Fruit fly (Drosophila melanogaster): ENCODE data around the gene Rox8.

Gene Rox8

DNA sequence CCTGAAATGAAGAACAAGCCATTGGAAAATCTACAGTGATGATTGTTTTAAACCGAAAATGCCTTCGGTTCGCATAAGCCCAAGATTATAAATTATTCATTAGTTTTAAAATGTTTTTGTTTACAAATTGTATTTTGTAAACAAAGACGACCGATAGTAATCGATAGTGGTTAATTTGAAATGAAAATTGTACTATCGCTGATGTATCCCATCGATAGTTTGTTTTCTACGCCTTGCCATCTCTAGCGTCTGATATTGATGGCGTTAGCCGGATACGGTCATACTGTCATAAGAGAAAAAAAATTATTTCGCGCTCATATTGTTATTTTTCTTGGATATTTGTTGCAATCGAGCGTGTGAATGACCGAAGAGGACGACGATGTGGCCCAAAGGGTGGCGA lies 10.0 kb upstream of the Rox8 start, which contains the start of gene SMC1 (continued):
- TF ChIP-seq Pdp1 (GFP tag; optimal IDR thresholded peaks at IDR 0.05) (peak in 1 of 2 experiments; percentile 23), CG16779 (GFP tag; IDR thresholded peaks at IDR 0.05) (0 out of 2 replicates have a peak, but pooled peaks have one; percentile 36), Abd-B (GFP tag; optimal IDR thresholded peaks at IDR 0.05) (no peak), CTCF (GFP tag; optimal IDR thresholded peaks at IDR 0.05) (no peak), CG12299 (tag; optimal IDR thresholded peaks at IDR 0.05) (no peak), CG18764 (GFP tag; optimal IDR thresholded peaks at IDR 0.05) (no peak)

DNA sequence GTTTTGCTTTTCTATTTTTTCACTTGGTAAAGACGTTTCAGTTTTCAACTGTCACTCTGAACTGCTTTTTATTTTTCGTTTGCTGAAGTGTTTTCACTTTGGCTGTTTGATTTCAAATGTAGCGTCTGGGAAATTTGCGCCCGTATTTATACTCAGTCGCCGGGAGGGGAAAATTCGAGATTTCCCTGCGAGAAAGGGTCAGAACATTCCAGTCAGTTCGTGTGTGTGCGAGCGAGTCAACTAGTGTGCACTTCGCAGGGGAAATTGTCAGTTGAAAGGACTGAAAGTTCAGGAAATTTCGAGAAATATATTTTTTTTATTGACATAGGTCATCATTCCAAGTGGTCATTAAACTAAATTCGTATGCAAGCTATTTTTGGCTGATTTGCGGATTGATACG lies 9.1 kb upstream of the Rox8 start, which contains the start of gene Hsp68:
Gene Hsp68, minus strand, starts transcription at position 123 of the 400 bp plus-strand sequence.
- TF ChIP-seq CG10321 (GFP tag; IDR thresholded peaks at IDR 0.05) (peak; percentile 97), gcm2 (GFP tag; optimal IDR thresholded peaks at IDR 0.05) (no peak), crc (GFP tag; optimal IDR thresholded peaks at IDR 0.05) (no peak), CG14710 (tag; optimal IDR thresholded peaks at IDR 0.05) (peak; percentile 11), CG2199 (GFP tag; IDR thresholded peaks at IDR 0.05) (peak; percentile 81; the same call in 2 of the 3 replicates), CG2712 (tag; optimal IDR thresholded peaks at IDR 0.05) (peak; percentile 36), CG18262 (tag; optimal IDR thresholded peaks at IDR 0.05) (peak; percentile 15), B-H2 (GFP tag; optimal IDR thresholded peaks at IDR 0.05) (peak; percentile 1), CG3847 (GFP tag; IDR thresholded peaks at IDR 0.05) (no peak), Dll (GFP tag; IDR thresholded peaks at IDR 0.05; ENCODE audit: partially characterized antibody) (peak; percentile 25; the same call in 1 of the 4 replicates), org-1 (GFP tag; optimal IDR thresholded peaks at IDR 0.05) (no peak), Atf-2 (GFP tag; optimal IDR thresholded peaks at IDR 0.05) (no peak), CG1529 (GFP tag; optimal IDR thresholded peaks at IDR 0.05) (peak; percentile 0), CG32532 (GFP tag; IDR thresholded peaks at IDR 0.05) (no peak), Doc2 (GFP tag; IDR thresholded peaks at IDR 0.05) (no peak), YL-1 (GFP tag; optimal IDR thresholded peaks at IDR 0.05) (peak; percentile 21), HmgD (GFP tag; optimal IDR thresholded peaks at IDR 0.05) (peak; percentile 4), ato (GFP tag; IDR thresholded peaks at IDR 0.05; ENCODE audit: partially characterized antibody) (no peak), CG2116 (GFP tag; optimal IDR thresholded peaks at IDR 0.05) (no peak), unpg (GFP tag; optimal IDR thresholded peaks at IDR 0.05) (no peak), abd-A (tag; optimal IDR thresholded peaks at IDR 0.05) (peak; percentile 88), unc-4 (GFP tag; IDR thresholded peaks at IDR 0.05; ENCODE audit: partially characterized antibody) (0 out of 2 replicates have a peak, but pooled peaks have one; percentile 34), nom (GFP tag; optimal IDR thresholded peaks at IDR 0.05) (peak; percentile 91), CG11560 (tag; IDR thresholded peaks at IDR 0.05) (no peak), seq (GFP tag; IDR thresholded peaks at IDR 0.05) (peak; percentile 10; the same call in 1 of the 2 replicates), dmrt99B (tag; optimal IDR thresholded peaks at IDR 0.05) (no peak), H2.0 (GFP tag; IDR thresholded peaks at IDR 0.05) (no peak), Rfx (GFP tag; IDR thresholded peaks at IDR 0.05) (0 out of 2 replicates have a peak, but pooled peaks have one; percentile 25), Vsx1 (GFP tag; optimal IDR thresholded peaks at IDR 0.05) (no peak), CG17385 (GFP tag; optimal IDR thresholded peaks at IDR 0.05) (peak; percentile 3), BtbVII (GFP tag; optimal IDR thresholded peaks at IDR 0.05) (peak; percentile 30), nerfin-2 (GFP tag; IDR thresholded peaks at IDR 0.05; ENCODE audit: partially characterized antibody) (peak; percentile 44; the same call in 1 of the 2 replicates), D19B (GFP tag; optimal IDR thresholded peaks at IDR 0.05) (no peak), Poxn (GFP tag; IDR thresholded peaks at IDR 0.05) (no peak), Lpt (GFP tag; optimal IDR thresholded peaks at IDR 0.05) (no peak), trem (tag; optimal IDR thresholded peaks at IDR 0.05) (peak; percentile 35), lbe (GFP tag; optimal IDR thresholded peaks at IDR 0.05) (peak; percentile 25), pan (optimal IDR thresholded peaks at IDR 0.05) (no peak), pan (GFP tag; optimal IDR thresholded peaks at IDR 0.05 in 1 of 2, IDR thresholded peaks at IDR 0.05 in 1 of 2) (peak in 1 of 2 experiments; percentile 6), br (optimal IDR thresholded peaks at IDR 0.05) (no peak), CG1603 (tag; optimal IDR thresholded peaks at IDR 0.05) (peak; percentile 12), Dp (GFP tag; optimal IDR thresholded peaks at IDR 0.05) (peak; percentile 24), chinmo (GFP tag; IDR thresholded peaks at IDR 0.05; ENCODE audit: partially characterized antibody) (peak; percentile 56; the same call in 1 of the 4 replicates), MESR4 (GFP tag; optimal IDR thresholded peaks at IDR 0.05) (peak; percentile 35)

Data from whole organism, embryonic.